Fruit fly (Drosophila melanogaster) whole organism, embryonic: ENCODE data around the gene PGRP-LF.

ENCODE experiments used
- Aef1 ChIP-seq: fragments of 200-800 bp; sonication (Bioruptor generic); IDR thresholded peaks from 3 replicates; pipeline ENCODE4 v1.3.6; 2022; ENCODE audit warnings: missing biosample characterization, missing genetic modification characterization
- CG12155 ChIP-seq: fragments of 200-800 bp; sonication (Bioruptor generic); optimal IDR thresholded peaks from 3 replicates; lab custom pipeline; 2016; ENCODE audit warnings: missing biosample characterization, missing genetic modification characterization
- CG13123 ChIP-seq: fragments of 200-800 bp; sonication (Bioruptor generic); optimal IDR thresholded peaks from 2 replicates; lab custom pipeline; 2016; ENCODE audit warnings: missing biosample characterization, missing genetic modification characterization
- CG15073 ChIP-seq: fragments of 200-800 bp; sonication (Bioruptor generic); optimal IDR thresholded peaks from 2 replicates; lab custom pipeline; 2016; ENCODE audit warnings: missing biosample characterization, missing genetic modification characterization
- CG1647 ChIP-seq: fragments of 200-800 bp; sonication (Bioruptor generic); optimal IDR thresholded peaks from 3 replicates; lab custom pipeline; 2016; ENCODE audit warnings: missing biosample characterization, missing genetic modification characterization
- CG16779 ChIP-seq: fragments of 200-800 bp; sonication (Bioruptor generic); IDR thresholded peaks from 2 replicates; pipeline ENCODE4 v1.3.6; 2022; ENCODE audit warnings: missing biosample characterization, missing genetic modification characterization
- CG17612 ChIP-seq: fragments of 200-800 bp; sonication (Bioruptor generic); IDR thresholded peaks from 2 replicates; pipeline ENCODE4 v1.3.6; 2022; ENCODE audit warnings: missing biosample characterization, missing genetic modification characterization
- CG33213 ChIP-seq: fragments of 200-800 bp; sonication (Bioruptor generic); optimal IDR thresholded peaks from 3 replicates; lab custom pipeline; 2016; ENCODE audit warnings: missing biosample characterization, missing genetic modification characterization
- CG34376 ChIP-seq: fragments of 200-800 bp; sonication (Bioruptor generic); optimal IDR thresholded peaks from 2 replicates; lab custom pipeline; 2018; ENCODE audit warnings: missing biosample characterization, mild to moderate bottlenecking, missing genetic modification characterization
- CG4820 ChIP-seq: fragments of 200-800 bp; sonication (Bioruptor generic); optimal IDR thresholded peaks from 3 replicates; lab custom pipeline; 2016; ENCODE audit warnings: missing biosample characterization, missing genetic modification characterization
- CG6689 ChIP-seq: fragments of 200-800 bp; sonication (Bioruptor generic); IDR thresholded peaks from 2 replicates; pipeline ENCODE4 v1.3.6; 2022; ENCODE audit warnings: missing biosample characterization, missing genetic modification characterization
- CG8290 ChIP-seq, 3 experiments: fragments of 200-800 bp; sonication (Bioruptor generic); optimal IDR thresholded peaks; 2 replicates each; lab custom pipeline; 2016 to 2019; ENCODE audit warnings: missing biosample characterization in 3 of 3, missing genetic modification characterization in 3 of 3, mild to moderate bottlenecking in 2 of 3, moderate library complexity in 1 of 3
- CG8478 ChIP-seq: fragments of >200 bp; optimal IDR thresholded peaks from 2 replicates; lab custom pipeline; 2018
- CG9817 ChIP-seq: fragments of 200-800 bp; sonication (Bioruptor generic); optimal IDR thresholded peaks from 2 replicates; lab custom pipeline; 2018; ENCODE audit warnings: missing biosample characterization, mild to moderate bottlenecking, missing genetic modification characterization, moderate library complexity
- Dfd ChIP-seq, 2 experiments: fragments of >200 bp; optimal IDR thresholded peaks; 2 replicates each; lab custom pipeline; 2017; ENCODE audit warnings: missing biosample characterization in 2 of 2, missing genetic modification characterization in 2 of 2
- Dip3 ChIP-seq: fragments of 200-800 bp; sonication (Bioruptor generic); optimal IDR thresholded peaks from 3 replicates; lab custom pipeline; 2016; ENCODE audit warnings: missing biosample characterization, missing genetic modification characterization
- E2f1 ChIP-seq: fragments of 200-800 bp; sonication (Bioruptor generic); IDR thresholded peaks from 2 replicates; pipeline ENCODE4 v1.3.6; 2022; ENCODE audit warnings: missing biosample characterization, missing genetic modification characterization
- Gug ChIP-seq: fragments of 200-800 bp; sonication (Bioruptor generic); IDR thresholded peaks from 4 replicates; pipeline ENCODE4 v1.3.6; 2022; ENCODE audit warnings: missing biosample characterization, missing genetic modification characterization
- Hey ChIP-seq: fragments of 200-800 bp; sonication (Bioruptor generic); optimal IDR thresholded peaks from 3 replicates; lab custom pipeline; 2018; ENCODE audit warnings: missing biosample characterization, mild to moderate bottlenecking, missing genetic modification characterization
- HmgZ ChIP-seq: fragments of 200-800 bp; sonication (Bioruptor generic); optimal IDR thresholded peaks from 2 replicates; lab custom pipeline; 2018; ENCODE audit warnings: missing biosample characterization, mild to moderate bottlenecking, missing genetic modification characterization
- Hr51 ChIP-seq, 2 experiments: fragments of 200-800 bp; sonication (Bioruptor generic); optimal IDR thresholded peaks; 2 replicates in 1 of 2; 3 replicates in 1 of 2; lab custom pipeline; 2016 to 2018; ENCODE audit warnings: missing biosample characterization in 2 of 2, missing genetic modification characterization in 2 of 2, mild to moderate bottlenecking in 1 of 2, moderate library complexity in 1 of 2
- Lpt ChIP-seq: fragments of >200 bp; optimal IDR thresholded peaks from 2 replicates; lab custom pipeline; 2018; ENCODE audit warnings: missing biosample characterization, missing genetic modification characterization
- MBD-R2 ChIP-seq: fragments of 200-800 bp; sonication (Bioruptor generic); IDR thresholded peaks from 2 replicates; pipeline ENCODE4 v1.3.6; 2022; ENCODE audit warnings: missing biosample characterization, missing genetic modification characterization
- NfI ChIP-seq: fragments of 200-800 bp; sonication (Bioruptor generic); optimal IDR thresholded peaks from 3 replicates; lab custom pipeline; 2018; ENCODE audit warnings: missing biosample characterization, mild to moderate bottlenecking, missing genetic modification characterization, moderate library complexity
- Opbp ChIP-seq: fragments of 200-800 bp; sonication (Bioruptor generic); IDR thresholded peaks from 3 replicates; pipeline ENCODE4 v1.3.6; 2022; ENCODE audit warnings: missing biosample characterization, missing genetic modification characterization; ENCODE audit not compliant: partially characterized antibody
- Stat92E ChIP-seq, 3 experiments: fragments of >200 bp in 2 of 3; fragments of 200-800 bp in 1 of 3; sonication (Bioruptor generic) in 1 of 3; optimal IDR thresholded peaks; 2 replicates each; lab custom pipeline; 2017 to 2019; ENCODE audit warnings: missing biosample characterization in 3 of 3, missing genetic modification characterization in 3 of 3, mild to moderate bottlenecking in 1 of 3, moderate library complexity in 1 of 3
- amos ChIP-seq: fragments of 200-800 bp; sonication (Bioruptor generic); IDR thresholded peaks from 2 replicates; pipeline ENCODE4 v1.3.6; 2022; ENCODE audit warnings: missing biosample characterization, missing genetic modification characterization; ENCODE audit not compliant: partially characterized antibody
- ase ChIP-seq: fragments of 200-800 bp; sonication (Bioruptor generic); IDR thresholded peaks from 3 replicates; pipeline ENCODE4 v1.3.6; 2022; ENCODE audit warnings: missing biosample characterization, missing genetic modification characterization
- ato ChIP-seq: fragments of 200-800 bp; sonication (Bioruptor generic); IDR thresholded peaks from 2 replicates; pipeline ENCODE4 v1.3.6; 2022; ENCODE audit warnings: missing biosample characterization, missing genetic modification characterization; ENCODE audit not compliant: partially characterized antibody
- bsh ChIP-seq, 2 experiments: fragments of 200-800 bp; sonication (Bioruptor generic); optimal IDR thresholded peaks; 2 replicates each; lab custom pipeline; 2017 to 2018; ENCODE audit warnings: mild to moderate bottlenecking in 2 of 2, missing biosample characterization in 2 of 2, missing genetic modification characterization in 2 of 2, moderate library complexity in 1 of 2
- chinmo ChIP-seq: fragments of 200-800 bp; sonication (Bioruptor generic); IDR thresholded peaks from 4 replicates; pipeline ENCODE4 v1.3.6; 2022; ENCODE audit warnings: missing biosample characterization, missing genetic modification characterization; ENCODE audit not compliant: partially characterized antibody
- croc ChIP-seq: fragments of 200-800 bp; sonication (Bioruptor generic); conservative IDR thresholded peaks from 3 replicates; pipeline ENCODE4 v1.3.6; 2022; ENCODE audit warnings: missing biosample characterization, missing genetic modification characterization
- dan ChIP-seq: fragments of 200-800 bp; sonication (Bioruptor generic); IDR thresholded peaks from 2 replicates; pipeline ENCODE4 v1.3.6; 2022; ENCODE audit warnings: missing biosample characterization, missing genetic modification characterization
- danr ChIP-seq: fragments of 200-800 bp; sonication (Bioruptor generic); IDR thresholded peaks from 2 replicates; pipeline ENCODE4 v1.3.6; 2022; ENCODE audit warnings: missing biosample characterization, missing genetic modification characterization
- dimm ChIP-seq: fragments of 200-800 bp; sonication (Bioruptor generic); IDR thresholded peaks from 2 replicates; pipeline ENCODE4 v1.3.6; 2022; ENCODE audit warnings: missing biosample characterization, missing genetic modification characterization
- dmrt99B ChIP-seq: fragments of 200-800 bp; sonication (Bioruptor generic); optimal IDR thresholded peaks from 2 replicates; lab custom pipeline; 2018; ENCODE audit warnings: missing biosample characterization, mild to moderate bottlenecking, missing genetic modification characterization, moderate library complexity
- ewg ChIP-seq: fragments of 200-800 bp; sonication (Bioruptor generic); optimal IDR thresholded peaks from 3 replicates; lab custom pipeline; 2017; ENCODE audit warnings: mild to moderate bottlenecking, missing biosample characterization, missing genetic modification reagents, missing genetic modification characterization
- eyg ChIP-seq: fragments of 200-800 bp; sonication (Bioruptor generic); optimal IDR thresholded peaks from 3 replicates; lab custom pipeline; 2016; ENCODE audit warnings: missing biosample characterization, missing genetic modification characterization
- gfzf ChIP-seq: fragments of 200-800 bp; sonication (Bioruptor generic); optimal IDR thresholded peaks from 2 replicates; lab custom pipeline; 2016; ENCODE audit warnings: missing biosample characterization, mild to moderate bottlenecking, missing genetic modification characterization, moderate library complexity
- gro ChIP-seq: fragments of 200-800 bp; sonication (Bioruptor generic); optimal IDR thresholded peaks from 2 replicates; lab custom pipeline; 2016; ENCODE audit warnings: missing biosample characterization, missing genetic modification characterization
- gt ChIP-seq: fragments of 200-800 bp; sonication (Bioruptor generic); IDR thresholded peaks from 2 replicates; pipeline ENCODE4 v1.3.6; 2022; ENCODE audit warnings: missing biosample characterization, missing genetic modification characterization
- insv ChIP-seq, 2 experiments: fragments of 200-800 bp; sonication (Bioruptor generic); optimal IDR thresholded peaks; 3 replicates each; lab custom pipeline; 2016 to 2018; ENCODE audit warnings: missing biosample characterization in 2 of 2, missing genetic modification characterization in 2 of 2
- inv ChIP-seq: fragments of 200-800 bp; sonication (Bioruptor generic); IDR thresholded peaks from 2 replicates; pipeline ENCODE4 v1.3.6; 2022; ENCODE audit warnings: missing biosample characterization, missing genetic modification characterization; ENCODE audit not compliant: partially characterized antibody
- kni ChIP-seq: fragments of 200-800 bp; sonication (Bioruptor generic); optimal IDR thresholded peaks from 3 replicates; lab custom pipeline; 2017; ENCODE audit warnings: mild to moderate bottlenecking, missing biosample characterization, missing genetic modification reagents, missing genetic modification characterization
- p53 ChIP-seq: fragments of 200-800 bp; sonication (Bioruptor generic); optimal IDR thresholded peaks from 2 replicates; lab custom pipeline; 2016; ENCODE audit warnings: missing biosample characterization, missing genetic modification characterization
- pros ChIP-seq: fragments of 200-800 bp; sonication (Bioruptor generic); optimal IDR thresholded peaks from 3 replicates; lab custom pipeline; 2019; ENCODE audit warnings: missing biosample characterization, mild to moderate bottlenecking, missing genetic modification characterization, moderate library complexity
- row ChIP-seq: fragments of 200-800 bp; sonication (Bioruptor generic); IDR thresholded peaks from 3 replicates; pipeline ENCODE4 v1.3.6; 2022; ENCODE audit warnings: missing biosample characterization, missing genetic modification characterization
- sima ChIP-seq: fragments of 200-800 bp; sonication (Bioruptor generic); optimal IDR thresholded peaks from 2 replicates; lab custom pipeline; 2016; ENCODE audit warnings: missing biosample characterization, missing genetic modification characterization
- sr ChIP-seq: fragments of 200-800 bp; sonication (Bioruptor generic); IDR thresholded peaks from 3 replicates; pipeline ENCODE4 v1.3.6; 2022; ENCODE audit warnings: missing biosample characterization, missing genetic modification characterization
- vnd ChIP-seq: fragments of 200-800 bp; sonication (Bioruptor generic); IDR thresholded peaks from 3 replicates; pipeline ENCODE4 v1.3.6; 2022; ENCODE audit warnings: missing biosample characterization, missing genetic modification characterization; ENCODE audit not compliant: partially characterized antibody

PGRP-LF gene

DNA sequence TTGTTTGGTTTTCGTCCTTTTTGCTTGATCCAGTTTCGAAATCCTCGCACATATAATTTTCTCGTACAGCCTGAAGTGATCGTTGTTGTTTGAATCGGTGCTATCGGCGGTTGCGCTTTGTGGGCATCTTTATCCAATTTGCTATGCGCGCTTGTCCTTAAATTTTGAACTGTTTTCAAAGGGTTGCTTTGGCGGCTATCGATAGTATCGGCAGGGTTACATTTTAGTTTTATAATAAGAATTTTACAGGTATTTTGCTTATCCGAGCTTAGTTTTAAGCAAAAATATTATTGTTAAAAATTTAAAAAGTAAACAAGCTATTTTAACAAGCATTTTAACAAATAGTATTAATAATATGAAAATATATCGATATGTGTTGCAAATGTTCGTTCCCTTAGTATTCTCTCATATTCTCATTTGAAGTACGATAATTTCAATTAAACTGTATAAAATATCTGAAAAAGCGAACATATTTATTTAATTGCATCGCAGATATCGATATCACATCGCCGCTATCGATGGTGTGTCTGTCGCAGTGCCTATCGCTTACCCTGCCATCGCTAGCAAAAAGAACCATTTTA, 17.5 kb downstream of the PGRP-LF start, which contains the start of the genes Klp67A and CG4452 (continued):
- TF ChIP-seq insv (GFP tag; optimal IDR thresholded peaks at IDR 0.05; lab: Kevin White, UChicago), result peak in 1 of 2 experiments; percentile 39
- TF ChIP-seq chinmo (GFP tag; lab: Robert Waterston, UW), result peak; percentile 77; the same call in 1 of the 4 replicates
- peak; percentile 93 for TF ChIP-seq vnd
- TF ChIP-seq NfI (GFP tag; lab: Kevin White, UChicago), result no peak
- no peak for TF ChIP-seq sr (GFP tag; lab: Robert Waterston, UW)
- TF ChIP-seq amos (GFP tag; lab: Robert Waterston, UW), result peak; percentile 87
- no peak for TF ChIP-seq CG4820 (GFP tag; lab: Kevin White, UChicago)
- TF ChIP-seq CG8290 (GFP tag; optimal IDR thresholded peaks at IDR 0.05; lab: Kevin White, UChicago), result peak; percentile 43
- TF ChIP-seq CG8290 (tag; optimal IDR thresholded peaks at IDR 0.05; lab: Kevin White, UChicago), result peak in 1 of 2 experiments; percentile 63
- no peak for TF ChIP-seq CG13123 (GFP tag; lab: Kevin White, UChicago)
- no peak for TF ChIP-seq gro (GFP tag; lab: Kevin White, UChicago)
- no peak for TF ChIP-seq CG17612
- TF ChIP-seq Aef1 (GFP tag; lab: Robert Waterston, UW), result no peak
- TF ChIP-seq CG9817, result peak; percentile 43
- TF ChIP-seq Dfd (GFP tag; optimal IDR thresholded peaks at IDR 0.05; lab: Kevin White, UChicago), result no peak
- no peak for TF ChIP-seq Gug (GFP tag; lab: Robert Waterston, UW)
- no peak for TF ChIP-seq dimm (GFP tag; lab: Robert Waterston, UW)
- TF ChIP-seq CG8478 (lab: Kevin White, UChicago), result no peak
- TF ChIP-seq sima, result no peak
- TF ChIP-seq CG33213 (GFP tag; lab: Kevin White, UChicago), result no peak
- peak; percentile 50 for TF ChIP-seq ewg (GFP tag; lab: Kevin White, UChicago)
- TF ChIP-seq dmrt99B, result no peak
- TF ChIP-seq Hey, result no peak
- no peak for TF ChIP-seq p53 (GFP tag; lab: Kevin White, UChicago)
- no peak for TF ChIP-seq E2f1 (GFP tag; lab: Robert Waterston, UW)
- no peak for TF ChIP-seq eyg (GFP tag; lab: Kevin White, UChicago)
- no peak for TF ChIP-seq gt
- TF ChIP-seq bsh (GFP tag; optimal IDR thresholded peaks at IDR 0.05; lab: Kevin White, UChicago), result peak in 1 of 2 experiments; percentile 23
- TF ChIP-seq Lpt (GFP tag; lab: Kevin White, UChicago), result no peak
- TF ChIP-seq dan, result no peak
- no peak for TF ChIP-seq CG1647 (GFP tag; lab: Kevin White, UChicago)
- TF ChIP-seq CG16779 (GFP tag; lab: Robert Waterston, UW), result no peak
- no peak for TF ChIP-seq croc (GFP tag; lab: Robert Waterston, UW)
- TF ChIP-seq Stat92E (GFP tag; optimal IDR thresholded peaks at IDR 0.05; lab: Kevin White, UChicago), result no peak
- peak; percentile 53 for TF ChIP-seq CG12155 (GFP tag; lab: Kevin White, UChicago)
- 0 out of 2 replicates have a peak, but pooled peaks have one; percentile 37 for TF ChIP-seq MBD-R2
- peak; percentile 3 for TF ChIP-seq gfzf (GFP tag; lab: Kevin White, UChicago)
- peak; percentile 5 for TF ChIP-seq CG34376 (GFP tag; lab: Kevin White, UChicago)
- peak in 1 of 2 experiments; percentile 37 for TF ChIP-seq Hr51 (GFP tag; optimal IDR thresholded peaks at IDR 0.05; lab: Kevin White, UChicago)
- no peak for TF ChIP-seq pros (GFP tag; lab: Kevin White, UChicago)
- TF ChIP-seq ato, result peak; percentile 75
- peak; percentile 89 for TF ChIP-seq inv (GFP tag; lab: Robert Waterston, UW)
- TF ChIP-seq CG6689 (GFP tag; lab: Robert Waterston, UW), result peak; percentile 25; the same call in 1 of the 2 replicates
- TF ChIP-seq row (GFP tag; lab: Robert Waterston, UW), result peak; percentile 72
- TF ChIP-seq ase, result no peak
- TF ChIP-seq CG15073 (GFP tag; lab: Kevin White, UChicago), result no peak
- peak; percentile 20 for TF ChIP-seq HmgZ (tag; lab: Kevin White, UChicago)
- TF ChIP-seq Dip3, result no peak
- no peak for TF ChIP-seq kni (GFP tag; lab: Kevin White, UChicago)
- no peak for TF ChIP-seq danr (GFP tag; lab: Robert Waterston, UW)
- TF ChIP-seq Opbp (GFP tag; lab: Robert Waterston, UW), result peak; percentile 85
